Fruit fly (Drosophila melanogaster): ENCODE measurements around the gene Sfp24Bd.

dm6 chr2L:3701526-3701925, 32.6 kb upstream of the Sfp24Bd start, which contains the start of gene CG43145:
- no peak for TF ChIP-seq CG18476 (GFP tag; optimal IDR thresholded peaks at IDR 0.05)
- no peak for TF ChIP-seq CG13123 (GFP tag; optimal IDR thresholded peaks at IDR 0.05)
- no peak for TF ChIP-seq mld (GFP tag; IDR thresholded peaks at IDR 0.05; ENCODE audit: partially characterized antibody)
- TF ChIP-seq CG9817 (tag; optimal IDR thresholded peaks at IDR 0.05), result no peak
- no peak for TF ChIP-seq CG8089 (GFP tag; optimal IDR thresholded peaks at IDR 0.05)
- no peak for TF ChIP-seq chn (GFP tag; optimal IDR thresholded peaks at IDR 0.05)
- no peak for TF ChIP-seq ftz-f1 (GFP tag; optimal IDR thresholded peaks at IDR 0.05)
- TF ChIP-seq sim (GFP tag; IDR thresholded peaks at IDR 0.05), result no peak
- TF ChIP-seq da (GFP tag; optimal IDR thresholded peaks at IDR 0.05), result no peak
- no peak for TF ChIP-seq CG7928 (GFP tag; optimal IDR thresholded peaks at IDR 0.05)
- no peak for TF ChIP-seq so (GFP tag; IDR thresholded peaks at IDR 0.05)
- TF ChIP-seq CG13894 (tag; optimal IDR thresholded peaks at IDR 0.05), result no peak
